Worm (Caenorhabditis elegans): ENCODE results near the gene ZC239.6.

The ZC239.6 gene

DNA sequence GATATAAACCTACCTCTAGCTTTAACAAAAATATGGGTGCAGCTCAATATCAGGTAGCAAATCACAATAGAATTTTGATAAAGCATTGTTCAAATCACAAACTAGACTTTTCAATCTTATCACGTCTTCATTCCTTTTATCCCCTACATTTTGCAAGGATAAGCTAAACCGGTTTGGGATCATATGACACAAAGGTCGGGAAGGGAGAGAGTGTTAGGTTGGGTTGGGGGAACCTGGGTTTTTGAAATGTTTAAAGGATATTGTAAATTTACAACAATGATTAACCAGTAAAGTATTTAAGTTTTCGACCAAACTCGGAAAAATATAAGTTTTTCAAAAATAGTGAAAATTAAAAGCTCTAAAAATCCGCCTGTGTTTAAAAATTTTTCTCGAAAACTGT, 34.6 kb downstream of the ZC239.6 start, which contains the start of gene C17F4.12:
C17F4.12 (minus strand) TSS at position 101 of the 400 bp plus-strand sequence.
- TF ChIP-seq pha-4 (tag; optimal IDR thresholded peaks at IDR 0.05), result no peak
- TF ChIP-seq ceh-14 (tag; optimal IDR thresholded peaks at IDR 0.05), result no peak
- TF ChIP-seq mec-3 (tag; optimal IDR thresholded peaks at IDR 0.05; ENCODE audit: borderline replicate concordance), result no peak
- TF ChIP-seq ceh-45 (GFP tag; IDR thresholded peaks at IDR 0.05), result no peak
- no peak for TF ChIP-seq pqm-1 (tag; optimal IDR thresholded peaks at IDR 0.05)
- no peak for TF ChIP-seq npax-4 (tag; optimal IDR thresholded peaks at IDR 0.05)
- TF ChIP-seq madf-2 (tag; optimal IDR thresholded peaks at IDR 0.05), result no peak
- TF ChIP-seq elt-2 (tag; optimal IDR thresholded peaks at IDR 0.05), result no peak
- TF ChIP-seq Y22D7AL.16 (tag; optimal IDR thresholded peaks at IDR 0.05), result no peak
- TF ChIP-seq ceh-2 (tag; optimal IDR thresholded peaks at IDR 0.05), result no peak
- no peak for TF ChIP-seq hlh-6 (tag; optimal IDR thresholded peaks at IDR 0.05)
- TF ChIP-seq tbx-7 (tag; optimal IDR thresholded peaks at IDR 0.05), result no peak
- TF ChIP-seq tbx-2 (tag; optimal IDR thresholded peaks at IDR 0.05), result no peak

DNA sequence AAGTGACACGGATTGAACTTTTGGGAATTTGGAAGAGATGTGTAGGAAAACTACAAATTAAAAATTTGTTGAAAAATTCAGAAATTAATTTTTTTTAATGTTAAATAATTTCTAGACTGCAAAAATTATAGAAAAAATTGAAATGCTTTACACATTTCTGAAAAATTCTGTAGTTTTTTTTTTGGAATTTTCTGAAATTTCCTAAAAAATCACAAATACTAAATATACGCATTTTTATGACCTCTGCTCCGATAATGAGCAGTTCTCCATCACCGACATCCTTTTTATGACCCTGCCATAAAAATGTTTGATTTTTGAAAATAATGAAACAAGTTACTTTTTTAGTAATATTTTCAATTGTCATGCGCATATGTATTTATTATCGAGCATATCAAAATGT, 35.3 kb downstream of the ZC239.6 start:
- TF ChIP-seq nfya-1 (tag; optimal IDR thresholded peaks at IDR 0.05) (no peak), sox-2 (GFP tag; IDR thresholded peaks at IDR 0.05) (no peak)

DNA sequence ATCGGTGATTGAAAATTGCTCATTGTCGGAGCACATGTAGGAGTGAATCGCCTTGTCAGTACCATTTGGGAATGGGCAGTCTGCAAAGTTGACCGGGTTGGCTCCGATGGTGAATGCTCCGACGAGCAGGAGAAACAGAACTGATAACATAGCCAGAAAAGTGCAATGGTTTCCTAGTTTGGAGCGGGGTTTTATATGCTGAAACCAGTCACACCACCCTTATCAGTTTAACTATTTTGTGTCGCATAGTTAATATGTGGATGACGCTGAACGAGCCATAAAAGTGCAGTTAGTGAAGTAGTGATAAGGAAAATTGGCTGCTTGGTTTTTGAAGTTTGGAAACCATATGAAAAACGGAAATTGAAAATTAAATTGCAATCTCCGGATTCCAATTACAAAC, 36.4 kb downstream of the ZC239.6 start, which contains the start of gene C17F4.7:
C17F4.7 (minus strand) TSS at position 180 of the 400 bp plus-strand sequence.
- TF ChIP-seq eyg-1 (tag; optimal IDR thresholded peaks at IDR 0.05), result no peak
- TF ChIP-seq ceh-22 (tag; optimal IDR thresholded peaks at IDR 0.05), result no peak
- TF ChIP-seq ceh-18 (tag; optimal IDR thresholded peaks at IDR 0.05), result no peak
- no peak for TF ChIP-seq ahr-1 (tag; optimal IDR thresholded peaks at IDR 0.05)
- no peak for TF ChIP-seq unc-55 (GFP tag; optimal IDR thresholded peaks at IDR 0.05)
- no peak for TF ChIP-seq pax-1 (tag; optimal IDR thresholded peaks at IDR 0.05)
- no peak for TF ChIP-seq unc-3 (GFP tag; conservative IDR thresholded peaks at IDR 0.05)
- no peak for TF ChIP-seq unc-3 (tag; optimal IDR thresholded peaks at IDR 0.05)
- no peak for TF ChIP-seq ztf-16 (tag; optimal IDR thresholded peaks at IDR 0.05)
- no peak for TF ChIP-seq nfya-1 (tag; optimal IDR thresholded peaks at IDR 0.05)
- TF ChIP-seq ets-4 (tag; optimal IDR thresholded peaks at IDR 0.05), result no peak

DNA sequence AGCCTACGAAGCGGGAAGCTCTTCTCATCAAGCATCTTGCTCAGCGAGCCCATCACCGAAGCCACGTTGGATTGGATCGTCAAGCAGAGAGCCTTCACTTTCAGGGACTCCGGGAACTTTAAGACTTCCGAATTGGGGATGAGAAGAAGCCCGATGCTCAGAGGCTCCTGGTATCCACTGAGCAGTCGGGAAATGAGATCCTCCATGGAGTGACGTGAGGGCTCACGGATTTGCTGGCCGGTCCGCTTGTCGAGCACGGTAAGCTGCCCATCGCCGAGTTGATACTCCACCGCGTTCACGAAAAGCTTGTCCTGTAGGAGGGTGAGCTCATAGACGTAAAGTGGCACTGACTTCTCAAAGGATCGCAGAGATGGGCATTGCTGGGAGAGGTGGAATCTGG, 38.1 kb downstream of the ZC239.6 start:
- TF ChIP-seq hlh-8 (tag; optimal IDR thresholded peaks at IDR 0.05) (no peak), ets-4 (tag; optimal IDR thresholded peaks at IDR 0.05) (no peak), hlh-30 (tag; optimal IDR thresholded peaks at IDR 0.05; ENCODE audit: insufficient read depth) (no peak), ref-2 (tag; optimal IDR thresholded peaks at IDR 0.05) (no peak)

DNA sequence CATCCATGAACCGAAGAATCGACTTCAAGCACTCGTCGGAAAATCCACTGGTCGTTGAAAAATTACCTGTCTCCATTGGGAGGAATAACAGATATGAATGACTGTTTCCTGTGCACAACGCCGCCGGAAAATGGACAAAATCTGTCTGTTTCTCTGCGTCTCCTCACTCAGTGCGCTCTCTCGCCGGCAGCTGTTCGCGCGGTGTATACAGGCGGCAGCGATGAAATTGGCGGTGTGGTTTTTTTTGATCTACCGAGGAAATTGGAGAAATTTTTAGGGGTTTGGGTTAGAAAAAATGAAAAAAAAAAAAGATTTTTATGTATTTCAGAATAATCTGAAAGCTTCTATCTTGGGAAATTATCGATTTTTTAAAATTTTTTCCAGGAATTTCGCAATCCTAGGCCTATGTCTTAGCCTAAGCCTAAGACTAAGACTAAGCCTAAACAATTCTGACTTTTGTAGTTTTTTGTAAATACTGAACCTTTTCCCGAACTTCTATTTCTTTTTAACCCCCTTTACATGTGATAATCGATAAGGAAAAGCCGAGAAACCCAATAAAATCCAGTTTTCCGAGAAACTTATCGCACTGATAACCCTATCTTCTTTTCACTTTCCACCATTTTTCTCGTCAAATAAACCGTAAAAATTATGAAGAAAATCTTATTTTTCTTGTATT, 38.8 kb downstream of the ZC239.6 start, which contains the start of the genes fbxc-50 and C17F4.2:
fbxc-50 (minus strand) TSS at position 81 of the 676 bp plus-strand sequence.
C17F4.2 (plus strand) TSS at position 626 of the 676 bp plus-strand sequence.
- TF ChIP-seq rnt-1 (tag; optimal IDR thresholded peaks at IDR 0.05) (no peak), unc-42 (tag; optimal IDR thresholded peaks at IDR 0.05) (no peak), syd-9 (tag; optimal IDR thresholded peaks at IDR 0.05) (no peak), che-1 (tag; optimal IDR thresholded peaks at IDR 0.05) (no peak), ahr-1 (tag; optimal IDR thresholded peaks at IDR 0.05) (no peak), nhr-11 (tag; optimal IDR thresholded peaks at IDR 0.05) (no peak), tbx-7 (tag; optimal IDR thresholded peaks at IDR 0.05) (no peak), pax-1 (tag; optimal IDR thresholded peaks at IDR 0.05) (no peak), pag-3 (tag; optimal IDR thresholded peaks at IDR 0.05; ENCODE audit: borderline replicate concordance) (no peak), F13H6.1 (tag; optimal IDR thresholded peaks at IDR 0.05) (no peak), sox-2 (GFP tag; IDR thresholded peaks at IDR 0.05) (no peak), pha-2 (tag; optimal IDR thresholded peaks at IDR 0.05) (no peak), sox-4 (tag; optimal IDR thresholded peaks at IDR 0.05) (no peak), odd-2 (tag; optimal IDR thresholded peaks at IDR 0.05) (no peak), hlh-30 (tag; optimal IDR thresholded peaks at IDR 0.05; ENCODE audit: insufficient read depth) (no peak), pqm-1 (tag; optimal IDR thresholded peaks at IDR 0.05) (no peak), ceh-22 (tag; optimal IDR thresholded peaks at IDR 0.05) (no peak), C38D4.7 (GFP tag; optimal IDR thresholded peaks at IDR 0.05) (no peak), unc-3 (GFP tag; conservative IDR thresholded peaks at IDR 0.05) (no peak), unc-3 (tag; optimal IDR thresholded peaks at IDR 0.05) (no peak)

Measured in whole organism, late embryonic.